Worm (Caenorhabditis elegans) whole organism, L1 larva: ENCODE measurements around the gene H34I24.2.

Source experiments
- alr-1 ChIP-seq: fragments of 200-800 bp; sonication (Bioruptor generic); optimal IDR thresholded peaks from 2 replicates; lab custom pipeline; 2018; ENCODE audit warnings: borderline replicate concordance, mild to moderate bottlenecking, missing genetic modification characterization, missing compliant biosample characterization
- aly-2 ChIP-seq: fragments of 150-350 bp; optimal IDR thresholded peaks from 2 replicates; lab custom pipeline; 2014; ENCODE audit warnings: missing biosample characterization, missing genetic modification characterization
- ces-1 ChIP-seq: fragments of 150-350 bp; optimal IDR thresholded peaks from 2 replicates; lab custom pipeline; 2014; ENCODE audit warnings: missing biosample characterization, missing genetic modification reagents, missing genetic modification characterization
- efl-1 ChIP-seq, 4 experiments: fragments of 150-350 bp; optimal IDR thresholded peaks in 3 of 4; peaks in 1 of 4; 1 replicate in 1 of 4; 2 replicates in 3 of 4; lab custom pipeline; 2014; ENCODE audit warnings: missing biosample characterization in 2 of 4, missing genetic modification characterization in 2 of 4, missing genetic modification reagents in 2 of 4
- elt-3 ChIP-seq, 6 experiments: fragments of 150-350 bp in 1 of 6; sonication (generic microtip); optimal IDR thresholded peaks; 2 replicates each; lab custom pipeline; 2017 to 2018; ENCODE audit warnings: missing biosample characterization in 6 of 6, missing genetic modification characterization in 6 of 6, inconsistent platforms in 1 of 6
- lin-13 ChIP-seq: fragments of 150-350 bp; optimal IDR thresholded peaks from 2 replicates; lab custom pipeline; 2014; ENCODE audit warnings: missing biosample characterization, missing genetic modification reagents, missing genetic modification characterization
- lin-35 ChIP-seq, 2 experiments: fragments of 150-350 bp; optimal IDR thresholded peaks; 2 replicates each; lab custom pipeline; 2014; ENCODE audit warnings: missing biosample characterization in 2 of 2, missing genetic modification characterization in 2 of 2, missing genetic modification reagents in 2 of 2
- lsy-2 ChIP-seq, 2 experiments: fragments of 150-350 bp; optimal IDR thresholded peaks; 2 replicates each; lab custom pipeline; 2014; ENCODE audit warnings: missing biosample characterization in 2 of 2, missing genetic modification characterization in 2 of 2
- mef-2 ChIP-seq: fragments of 150-350 bp; optimal IDR thresholded peaks from 2 replicates; lab custom pipeline; 2014; ENCODE audit warnings: missing biosample characterization, missing genetic modification characterization
- pqm-1 ChIP-seq: sonication (generic microtip); optimal IDR thresholded peaks from 3 replicates; lab custom pipeline; 2017; ENCODE audit warnings: missing biosample characterization, missing genetic modification characterization
- sox-4 ChIP-seq: sonication (generic microtip); optimal IDR thresholded peaks from 2 replicates; lab custom pipeline; 2016; ENCODE audit warnings: missing genetic modification characterization, missing compliant biosample characterization
- sptf-1 ChIP-seq: fragments of 150-350 bp; optimal IDR thresholded peaks from 2 replicates; lab custom pipeline; 2014; ENCODE audit warnings: missing biosample characterization, missing genetic modification characterization
- ztf-11 ChIP-seq, 2 experiments: sonication (generic microtip); optimal IDR thresholded peaks; 2 replicates each; lab custom pipeline; 2016 to 2017; ENCODE audit warnings: missing genetic modification characterization in 2 of 2, missing biosample characterization in 1 of 2, missing compliant biosample characterization in 1 of 2

- TF ChIP-seq lin-35 (GFP tag; optimal IDR thresholded peaks at IDR 0.05; lab: Kevin White, UChicago) (no peak), ztf-11 (tag; optimal IDR thresholded peaks at IDR 0.05; lab: Kevin White, UChicago) (no peak), aly-2 (tag; lab: Kevin White, UChicago) (no peak), ces-1 (no peak), lsy-2 (tag; optimal IDR thresholded peaks at IDR 0.05; lab: Kevin White, UChicago) (no peak), pqm-1 (tag; lab: Kevin White, UChicago) (no peak), efl-1 (optimal IDR thresholded peaks at IDR 0.05; lab: Kevin White, UChicago) (no peak), efl-1 (GFP tag; optimal IDR thresholded peaks at IDR 0.05 in 1 of 2; lab: Kevin White, UChicago) (no peak), alr-1 (tag; lab: Kevin White, UChicago) (no peak), sptf-1 (tag; lab: Kevin White, UChicago) (no peak), mef-2 (tag; lab: Kevin White, UChicago) (no peak), sox-4 (tag; lab: Kevin White, UChicago) (no peak), elt-3 (tag; optimal IDR thresholded peaks at IDR 0.05; lab: Kevin White, UChicago) (no peak), lin-13 (GFP tag; lab: Kevin White, UChicago) (no peak)
Observed at ce11 chrIII:2836339-2836738, 5.5 kb upstream of the H34I24.2 start, which contains the start of gene josd-1.
